Fruit fly (Drosophila melanogaster): Measurements from ENCODE around the gene RhoGAP19D.

DNA sequence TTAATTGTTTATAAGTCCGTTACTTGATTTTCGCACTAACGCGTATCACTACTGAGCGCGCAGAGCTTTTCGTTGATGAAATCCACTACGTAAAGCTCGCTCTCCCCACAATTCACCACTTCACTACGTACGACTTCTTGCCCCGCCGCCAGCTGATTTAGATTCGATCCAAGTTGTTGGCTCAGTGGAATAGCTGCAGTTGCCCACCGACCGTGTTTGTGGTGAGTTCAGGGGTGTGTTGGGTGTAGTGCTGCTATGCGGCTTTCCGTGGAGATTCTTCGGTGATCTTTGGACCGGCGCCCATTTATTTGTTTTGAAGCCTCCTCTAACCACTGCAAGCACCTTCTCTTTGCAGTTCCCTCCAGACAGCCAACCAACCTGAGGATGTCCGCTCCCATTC lies 42.3 kb downstream of the RhoGAP19D start:
- TF ChIP-seq fru (GFP tag; optimal IDR thresholded peaks at IDR 0.05) (no peak), Dfd (GFP tag; optimal IDR thresholded peaks at IDR 0.05) (no peak), jim (GFP tag; optimal IDR thresholded peaks at IDR 0.05) (no peak), usp (GFP tag; optimal IDR thresholded peaks at IDR 0.05) (no peak), Hnf4 (GFP tag; optimal IDR thresholded peaks at IDR 0.05) (no peak), lola (GFP tag; optimal IDR thresholded peaks at IDR 0.05) (no peak), br (GFP tag; optimal IDR thresholded peaks at IDR 0.05) (no peak), CG32264 (GFP tag; optimal IDR thresholded peaks at IDR 0.05) (no peak), h (GFP tag; optimal IDR thresholded peaks at IDR 0.05) (no peak), dl (GFP tag; optimal IDR thresholded peaks at IDR 0.05; ENCODE audit: insufficient read depth in 1 of 2, partially characterized antibody in 2 of 2) (no peak), OdsH (GFP tag; optimal IDR thresholded peaks at IDR 0.05) (no peak), psq (GFP tag; optimal IDR thresholded peaks at IDR 0.05) (no peak), CG9705 (GFP tag; optimal IDR thresholded peaks at IDR 0.05) (no peak)

All from whole organism, wandering third instar larva.